Fruit fly (Drosophila melanogaster): ENCODE results near the gene CG45095.

The CG45095 gene

DNA sequence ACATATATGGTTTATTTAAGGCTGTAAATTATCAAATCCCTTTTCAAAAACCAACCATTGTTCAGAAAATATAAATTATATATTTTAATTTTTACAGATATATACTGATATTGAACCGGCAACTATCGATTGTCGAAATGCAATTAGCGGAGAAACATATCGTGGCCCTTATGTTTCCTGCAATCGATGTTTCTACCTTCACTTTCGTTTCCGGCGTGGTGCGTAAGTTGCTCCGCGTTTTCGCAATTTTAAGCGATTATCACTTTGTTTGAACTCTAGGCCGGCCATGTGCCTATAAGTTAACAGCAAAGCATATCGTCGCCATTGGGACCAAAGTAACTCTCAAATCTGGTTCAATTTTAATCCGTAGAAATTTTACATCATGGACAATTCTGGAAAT lies 20.9 kb downstream of the CG45095 start, which contains the start of gene vig2 (continued):
- TF ChIP-seq tna (GFP tag; IDR thresholded peaks at IDR 0.05; ENCODE audit: partially characterized antibody), result peak; percentile 74
- TF ChIP-seq CG32532 (GFP tag; IDR thresholded peaks at IDR 0.05), result peak; percentile 90
- peak; percentile 57 for TF ChIP-seq hbn (GFP tag; IDR thresholded peaks at IDR 0.05; ENCODE audit: partially characterized antibody)
- TF ChIP-seq ranshi (GFP tag; IDR thresholded peaks at IDR 0.05), result peak; percentile 66; the same call in 1 of the 2 replicates
- TF ChIP-seq CG14441 (GFP tag; IDR thresholded peaks at IDR 0.05), result peak; percentile 66
- TF ChIP-seq sob (GFP tag; IDR thresholded peaks at IDR 0.05), result peak; percentile 84

- TF ChIP-seq CG4328 (GFP tag; optimal IDR thresholded peaks at IDR 0.05) (no peak), CG11247 (GFP tag; IDR thresholded peaks at IDR 0.05) (0 out of 2 replicates have a peak, but pooled peaks have one; percentile 7), mirr (GFP tag; optimal IDR thresholded peaks at IDR 0.05) (peak; percentile 6), Ets65A (GFP tag) (peak; percentile 4), exex (tag; optimal IDR thresholded peaks at IDR 0.05) (peak; percentile 23), cwo (GFP tag; optimal IDR thresholded peaks at IDR 0.05) (peak; percentile 42), grn (GFP tag; optimal IDR thresholded peaks at IDR 0.05) (peak; percentile 19), CG8281 (tag; optimal IDR thresholded peaks at IDR 0.05) (peak; percentile 64), Fer1 (GFP tag; optimal IDR thresholded peaks at IDR 0.05) (no peak)
Observed at dm6 chr3R:25126823-25127222, 24.5 kb downstream of the CG45095 start.

- TF ChIP-seq nerfin-1 (tag; optimal IDR thresholded peaks at IDR 0.05) (peak; percentile 6), Spps (tag; optimal IDR thresholded peaks at IDR 0.05) (no peak), Scr (GFP tag; IDR thresholded peaks at IDR 0.05; ENCODE audit: partially characterized antibody) (peak; percentile 89), pzg (GFP tag; optimal IDR thresholded peaks at IDR 0.05) (peak; percentile 48), exex (tag; optimal IDR thresholded peaks at IDR 0.05) (no peak), Bgb (GFP tag; IDR thresholded peaks at IDR 0.05; ENCODE audit: partially characterized antibody) (peak; percentile 69), CG16813 (GFP tag; IDR thresholded peaks at IDR 0.05; ENCODE audit: partially characterized antibody) (peak; percentile 82), HLH54F (GFP tag; optimal IDR thresholded peaks at IDR 0.05) (no peak), ara (GFP tag; IDR thresholded peaks at IDR 0.05) (no peak), Opbp (GFP tag; IDR thresholded peaks at IDR 0.05; ENCODE audit: partially characterized antibody) (peak; percentile 39; the same call in 2 of the 3 replicates), CG11560 (tag; IDR thresholded peaks at IDR 0.05) (no peak), crol (GFP tag; IDR thresholded peaks at IDR 0.05) (no peak), trh (GFP tag; optimal IDR thresholded peaks at IDR 0.05) (no peak), CG6689 (GFP tag; IDR thresholded peaks at IDR 0.05) (no peak), CG16863 (GFP tag; optimal IDR thresholded peaks at IDR 0.05) (no peak), trem (tag; optimal IDR thresholded peaks at IDR 0.05) (peak; percentile 15), her (GFP tag; optimal IDR thresholded peaks at IDR 0.05) (no peak), bcd (GFP tag; optimal IDR thresholded peaks at IDR 0.05) (no peak), Fer3 (tag; optimal IDR thresholded peaks at IDR 0.05) (no peak), cad (GFP tag; optimal IDR thresholded peaks at IDR 0.05) (no peak), Jarid2 (GFP tag; optimal IDR thresholded peaks at IDR 0.05) (peak; percentile 47), CG14710 (tag; optimal IDR thresholded peaks at IDR 0.05) (peak; percentile 28), CG7372 (GFP tag; IDR thresholded peaks at IDR 0.05) (no peak), CG7839 (tag; optimal IDR thresholded peaks at IDR 0.05) (no peak), pfk (GFP tag; optimal IDR thresholded peaks at IDR 0.05) (peak; percentile 91), Dref (GFP tag; IDR thresholded peaks at IDR 0.05) (peak; percentile 73), NC2α (GFP tag; optimal IDR thresholded peaks at IDR 0.05) (no peak), CG1603 (tag; optimal IDR thresholded peaks at IDR 0.05) (peak; percentile 48), ci (GFP tag; IDR thresholded peaks at IDR 0.05) (no peak), Doc3 (GFP tag; IDR thresholded peaks at IDR 0.05; ENCODE audit: partially characterized antibody) (peak; percentile 81), kah (GFP tag; optimal IDR thresholded peaks at IDR 0.05) (peak; percentile 60), amos (GFP tag; IDR thresholded peaks at IDR 0.05; ENCODE audit: partially characterized antibody) (peak; percentile 68), salm (tag; optimal IDR thresholded peaks at IDR 0.05) (no peak)
Observed at dm6 chr3R:25127231-25127689, 24.9 kb downstream of the CG45095 start, which contains the start of the genes Mocs2A, Mocs2B and Clbn. Gene Mocs2A (minus strand): TSS chr3R:25127359. Gene Mocs2B (minus strand): TSS chr3R:25127359. Gene Clbn (plus strand): TSS chr3R:25127502.

Data from whole organism, embryonic.